Worm (Caenorhabditis elegans): ENCODE measurements around the gene F26F2.11.

The F26F2.11 gene

ce11 chrV:20604606-20605155, 9.1 kb upstream of the F26F2.11 start, which contains the start of gene ttr-57:
Gene ttr-57, plus strand, starts transcription at chrV:20605105.
- TF ChIP-seq F13C5.2 (tag; optimal IDR thresholded peaks at IDR 0.05) (no peak), pes-1 (GFP tag; IDR thresholded peaks at IDR 0.05) (peak; percentile 36; the same call in 1 of the 2 replicates)

DNA sequence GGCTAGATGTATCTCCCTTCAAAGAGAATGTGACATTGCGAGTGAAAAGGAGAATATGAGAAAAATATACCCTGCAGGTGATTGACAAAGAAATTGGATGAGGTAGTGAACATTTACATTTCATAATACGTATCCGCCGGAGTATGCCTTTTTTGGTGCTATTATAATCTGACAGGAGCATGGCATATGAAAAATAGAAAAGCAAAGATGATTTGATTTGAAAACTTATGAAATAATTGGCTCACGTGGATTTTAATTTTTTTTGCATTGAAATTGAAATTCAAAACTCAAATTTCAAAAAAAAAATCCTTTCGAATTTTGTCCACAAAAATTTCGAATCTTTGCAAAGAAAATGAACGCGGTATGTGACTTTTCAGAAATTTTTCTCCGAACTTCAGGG, 7.5 kb upstream of the F26F2.11 start, which contains the start of gene ttr-11:
TSS of gene ttr-11 (plus strand) at position 301 of the 400 bp plus-strand sequence.
- TF ChIP-seq tbx-11 (GFP tag; IDR thresholded peaks at IDR 0.05): no peak
- TF ChIP-seq hnd-1 (tag; optimal IDR thresholded peaks at IDR 0.05): no peak
- no peak for TF ChIP-seq ama-1 (optimal IDR thresholded peaks at IDR 0.05)
- TF ChIP-seq hmg-4 (GFP tag; optimal IDR thresholded peaks at IDR 0.05): no peak
- TF ChIP-seq ets-7 (tag; optimal IDR thresholded peaks at IDR 0.05): no peak
- TF ChIP-seq flt-1 (GFP tag; IDR thresholded peaks at IDR 0.05): no peak
- TF ChIP-seq F13C5.2 (tag; optimal IDR thresholded peaks at IDR 0.05): no peak

DNA sequence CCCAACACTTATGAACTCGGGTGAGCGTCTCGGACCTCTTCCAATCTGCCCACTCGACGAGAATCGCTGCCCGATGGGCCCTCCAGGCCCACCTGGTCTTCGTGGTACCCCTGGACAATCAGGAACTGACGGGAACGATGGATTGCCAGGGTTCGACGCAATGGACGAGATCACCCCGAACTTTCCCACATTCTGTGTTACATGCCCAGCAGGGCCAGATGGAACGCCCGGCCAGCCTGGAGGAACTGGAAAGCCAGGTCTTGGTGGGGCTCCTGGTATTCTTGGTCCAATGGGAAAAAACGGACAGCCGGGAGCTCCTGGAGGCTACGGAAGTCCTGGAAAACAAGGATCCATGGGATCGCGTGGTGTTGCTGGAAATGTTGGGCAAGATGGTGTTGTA, 5.2 kb upstream of the F26F2.11 start:
- TF ChIP-seq hmg-4 (GFP tag; optimal IDR thresholded peaks at IDR 0.05) (no peak), tbx-11 (GFP tag; IDR thresholded peaks at IDR 0.05) (no peak), B0310.2 (tag; optimal IDR thresholded peaks at IDR 0.05) (no peak), ets-7 (tag; optimal IDR thresholded peaks at IDR 0.05) (no peak), pes-1 (GFP tag; IDR thresholded peaks at IDR 0.05) (no peak), ceh-13 (GFP tag; optimal IDR thresholded peaks at IDR 0.05) (no peak), aly-1 (tag; optimal IDR thresholded peaks at IDR 0.05) (no peak), flt-1 (GFP tag; IDR thresholded peaks at IDR 0.05) (no peak), tra-4 (tag; optimal IDR thresholded peaks at IDR 0.05) (no peak)

- TF ChIP-seq sea-1 (GFP tag; conservative IDR thresholded peaks at IDR 0.05) (no peak), hmbx-1 (tag; optimal IDR thresholded peaks at IDR 0.05) (no peak), ets-7 (tag; optimal IDR thresholded peaks at IDR 0.05) (no peak), aly-1 (tag; optimal IDR thresholded peaks at IDR 0.05) (no peak), hmg-4 (GFP tag; optimal IDR thresholded peaks at IDR 0.05) (no peak), scrt-1 (GFP tag; IDR thresholded peaks at IDR 0.05) (no peak), ama-1 (optimal IDR thresholded peaks at IDR 0.05) (no peak), pes-1 (GFP tag; IDR thresholded peaks at IDR 0.05) (no peak), tbx-11 (GFP tag; IDR thresholded peaks at IDR 0.05) (no peak), B0310.2 (tag; optimal IDR thresholded peaks at IDR 0.05) (no peak), hnd-1 (tag; optimal IDR thresholded peaks at IDR 0.05) (no peak)
Measured at ce11 chrV:20599795-20600194, 4.2 kb upstream of the F26F2.11 start, which contains the start of gene col-163. Gene col-163, plus strand, starts transcription at chrV:20600095.

DNA sequence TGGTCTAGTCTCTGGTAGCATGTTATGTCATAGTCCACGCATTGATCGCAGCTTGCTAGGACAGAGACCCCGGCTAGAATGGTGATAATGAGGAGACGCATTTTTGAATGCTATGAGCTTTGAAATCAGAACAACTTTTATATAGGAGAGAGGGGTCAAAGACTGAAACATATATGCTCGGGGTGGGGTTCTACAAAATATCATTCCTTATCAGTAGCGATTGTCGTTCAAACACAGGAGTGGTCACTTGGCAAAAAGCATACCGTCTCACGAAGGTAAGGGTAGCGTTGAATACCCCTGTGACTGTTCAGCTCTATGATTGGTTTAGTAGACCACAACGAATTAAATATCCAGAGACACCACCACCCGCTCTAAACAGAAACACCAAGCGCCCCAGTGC, 1.5 kb upstream of the F26F2.11 start, which contains the start of gene F46B3.1:
TSS of gene F46B3.1 (minus strand) at position 101 of the 400 bp plus-strand sequence.
- TF ChIP-seq F13C5.2 (tag; optimal IDR thresholded peaks at IDR 0.05) (no peak), hmbx-1 (tag; optimal IDR thresholded peaks at IDR 0.05) (no peak), aly-1 (tag; optimal IDR thresholded peaks at IDR 0.05) (no peak), ceh-13 (GFP tag; optimal IDR thresholded peaks at IDR 0.05) (no peak), pes-1 (GFP tag; IDR thresholded peaks at IDR 0.05) (no peak), ceh-36 (tag; optimal IDR thresholded peaks at IDR 0.05) (no peak)

DNA sequence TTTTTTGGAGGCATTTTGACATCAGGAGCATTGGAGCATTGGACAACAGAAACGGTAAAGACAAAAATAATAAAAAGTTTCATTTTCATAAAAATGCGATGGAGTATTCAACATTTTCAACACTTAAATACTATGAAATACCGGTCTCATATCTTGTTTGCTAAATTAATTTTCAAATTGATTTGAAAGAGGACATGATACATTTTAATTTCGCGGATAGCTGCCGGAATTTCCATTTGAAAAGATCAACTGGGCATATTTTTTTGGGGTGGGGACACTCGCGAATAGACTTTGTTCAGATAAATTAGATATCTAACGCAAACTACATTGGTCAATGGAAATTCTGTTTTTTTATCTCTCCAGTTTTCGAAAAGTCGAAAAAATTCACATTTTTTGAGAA, 807 bp downstream of the F26F2.11 start, which contains the start of gene F26F2.10:
TSS of gene F26F2.10 (minus strand) at position 101 of the 400 bp plus-strand sequence.
- TF ChIP-seq aly-1 (tag; optimal IDR thresholded peaks at IDR 0.05) (no peak), hnd-1 (tag; optimal IDR thresholded peaks at IDR 0.05) (no peak), scrt-1 (GFP tag; IDR thresholded peaks at IDR 0.05) (no peak), F13C5.2 (tag; optimal IDR thresholded peaks at IDR 0.05) (no peak), ceh-36 (tag; optimal IDR thresholded peaks at IDR 0.05) (no peak), tra-4 (tag; optimal IDR thresholded peaks at IDR 0.05) (no peak), ceh-13 (GFP tag; optimal IDR thresholded peaks at IDR 0.05) (no peak), tbx-37 (GFP tag; conservative IDR thresholded peaks at IDR 0.05) (no peak), B0310.2 (tag; optimal IDR thresholded peaks at IDR 0.05) (no peak), pes-1 (GFP tag; IDR thresholded peaks at IDR 0.05) (no peak)

DNA sequence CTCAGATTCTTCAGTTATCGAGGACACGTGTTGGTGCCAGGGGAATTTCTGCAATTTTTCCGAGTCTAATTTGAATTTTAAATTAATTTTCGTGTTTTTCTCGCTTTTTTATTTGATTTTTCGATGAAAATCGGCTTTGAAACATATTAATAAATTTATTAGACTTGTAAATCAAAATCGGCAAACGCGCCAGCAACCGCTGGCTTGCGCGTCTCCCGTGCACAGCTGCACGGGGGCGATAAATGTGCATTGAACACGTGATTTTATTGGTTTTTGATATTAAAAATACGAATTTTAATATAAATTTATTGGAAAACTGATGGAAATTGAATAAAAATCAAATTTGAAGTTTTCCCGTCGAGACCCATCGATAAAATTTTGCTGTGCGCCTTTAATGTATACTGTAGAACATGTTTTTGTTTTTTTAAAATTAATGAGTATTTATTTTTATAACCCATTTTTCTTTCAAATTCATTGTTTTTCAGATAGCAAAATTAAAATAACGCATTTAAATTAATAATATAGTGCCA, 15.0 kb downstream of the F26F2.11 start, which contains the start of gene F26F2.7:
TSS of gene F26F2.7 (plus strand) at position 480 of the 530 bp plus-strand sequence.
- TF ChIP-seq ceh-13 (GFP tag; optimal IDR thresholded peaks at IDR 0.05): no peak
- TF ChIP-seq tbx-11 (GFP tag; IDR thresholded peaks at IDR 0.05): 0 out of 2 replicates have a peak, but pooled peaks have one; percentile 18
- TF ChIP-seq flt-1 (GFP tag; IDR thresholded peaks at IDR 0.05): no peak
- TF ChIP-seq scrt-1 (GFP tag; IDR thresholded peaks at IDR 0.05): no peak
- TF ChIP-seq ceh-36 (tag; optimal IDR thresholded peaks at IDR 0.05): no peak
- TF ChIP-seq aly-1 (tag; optimal IDR thresholded peaks at IDR 0.05): no peak
- TF ChIP-seq hmbx-1 (tag; optimal IDR thresholded peaks at IDR 0.05): no peak
- TF ChIP-seq ama-1 (optimal IDR thresholded peaks at IDR 0.05): no peak
- TF ChIP-seq sea-1 (GFP tag; conservative IDR thresholded peaks at IDR 0.05): no peak
- no peak for TF ChIP-seq tra-4 (tag; optimal IDR thresholded peaks at IDR 0.05)
- TF ChIP-seq tbx-37 (GFP tag; conservative IDR thresholded peaks at IDR 0.05): 0 out of 2 replicates have a peak, but pooled peaks have one; percentile 19
- TF ChIP-seq ets-7 (tag; optimal IDR thresholded peaks at IDR 0.05): no peak
- TF ChIP-seq hnd-1 (tag; optimal IDR thresholded peaks at IDR 0.05): no peak
- TF ChIP-seq F13C5.2 (tag; optimal IDR thresholded peaks at IDR 0.05): peak; percentile 76
- peak; percentile 32 for TF ChIP-seq hmg-4 (GFP tag; optimal IDR thresholded peaks at IDR 0.05)
- TF ChIP-seq B0310.2 (tag; optimal IDR thresholded peaks at IDR 0.05): no peak
- TF ChIP-seq pes-1 (GFP tag; IDR thresholded peaks at IDR 0.05): 0 out of 2 replicates have a peak, but pooled peaks have one; percentile 42

DNA sequence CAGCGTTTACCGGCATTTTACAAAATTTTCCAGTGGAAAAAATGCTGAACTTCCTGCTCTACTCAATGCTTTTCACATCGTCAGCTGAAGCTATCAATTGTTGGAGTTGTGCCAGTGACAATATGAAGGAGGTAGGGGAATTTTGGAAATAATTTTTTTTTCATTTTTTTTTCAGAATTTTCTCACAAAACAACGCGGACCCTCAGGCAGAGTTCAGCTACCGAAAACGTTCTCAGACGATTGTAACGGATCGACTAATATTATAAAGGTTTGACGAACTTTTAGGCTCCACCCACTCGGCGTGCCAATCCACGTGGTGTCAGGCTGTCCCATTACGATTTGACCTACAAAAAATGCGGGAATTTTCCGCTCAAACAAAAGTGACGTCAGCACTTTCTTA, 16.0 kb downstream of the F26F2.11 start, which contains the start of gene F26F2.8:
TSS of gene F26F2.8 (plus strand) at position 13 of the 400 bp plus-strand sequence.
- TF ChIP-seq ets-7 (tag; optimal IDR thresholded peaks at IDR 0.05) (no peak), aly-1 (tag; optimal IDR thresholded peaks at IDR 0.05) (no peak), ceh-36 (tag; optimal IDR thresholded peaks at IDR 0.05) (no peak), tra-4 (tag; optimal IDR thresholded peaks at IDR 0.05) (no peak), hmg-4 (GFP tag; optimal IDR thresholded peaks at IDR 0.05) (no peak), F13C5.2 (tag; optimal IDR thresholded peaks at IDR 0.05) (no peak), tbx-11 (GFP tag; IDR thresholded peaks at IDR 0.05) (no peak), ama-1 (optimal IDR thresholded peaks at IDR 0.05) (no peak), sea-1 (GFP tag; conservative IDR thresholded peaks at IDR 0.05) (no peak), tbx-37 (GFP tag; conservative IDR thresholded peaks at IDR 0.05) (no peak), ceh-13 (GFP tag; optimal IDR thresholded peaks at IDR 0.05) (no peak), pes-1 (GFP tag; IDR thresholded peaks at IDR 0.05) (no peak), flt-1 (GFP tag; IDR thresholded peaks at IDR 0.05) (no peak), scrt-1 (GFP tag; IDR thresholded peaks at IDR 0.05) (no peak), B0310.2 (tag; optimal IDR thresholded peaks at IDR 0.05) (no peak)
